Worm (Caenorhabditis elegans) whole organism, late embryonic: ENCODE data around the gene Y49E10.16.

Source experiments
- C08G9.2 ChIP-seq: sonication (generic microtip); optimal IDR thresholded peaks from 2 replicates; lab custom pipeline; 2016; ENCODE audit warnings: mild to moderate bottlenecking, missing genetic modification characterization, moderate library complexity, missing compliant biosample characterization
- K02D7.2 ChIP-seq: sonication (generic microtip); optimal IDR thresholded peaks from 2 replicates; lab custom pipeline; 2017; ENCODE audit warnings: mild to moderate bottlenecking, missing genetic modification characterization, missing compliant biosample characterization
- ahr-1 ChIP-seq: sonication (generic microtip); optimal IDR thresholded peaks from 2 replicates; lab custom pipeline; 2016; ENCODE audit warnings: missing genetic modification characterization, missing compliant biosample characterization
- ama-1 ChIP-seq: fragments of 150-350 bp; optimal IDR thresholded peaks from 2 replicates; lab custom pipeline; 2014
- ceh-14 ChIP-seq: sonication (generic microtip); optimal IDR thresholded peaks from 2 replicates; lab custom pipeline; 2016; ENCODE audit warnings: missing genotype, missing genetic modification characterization, missing compliant biosample characterization
- ceh-18 ChIP-seq: sonication (generic microtip); optimal IDR thresholded peaks from 2 replicates; lab custom pipeline; 2016; ENCODE audit warnings: missing genetic modification characterization, missing compliant biosample characterization
- ceh-19 ChIP-seq: fragments of 200-800 bp; sonication (Bioruptor generic); optimal IDR thresholded peaks from 2 replicates; lab custom pipeline; 2018; ENCODE audit warnings: mild to moderate bottlenecking, missing genetic modification characterization, missing compliant biosample characterization
- ceh-2 ChIP-seq: sonication (generic microtip); optimal IDR thresholded peaks from 2 replicates; lab custom pipeline; 2016; ENCODE audit warnings: missing genotype, missing genetic modification characterization, missing compliant biosample characterization
- ceh-24 ChIP-seq: sonication (generic microtip); optimal IDR thresholded peaks from 2 replicates; lab custom pipeline; 2016; ENCODE audit warnings: mild to moderate bottlenecking, missing genetic modification characterization, missing compliant biosample characterization
- ceh-30 ChIP-seq: fragments of 150-350 bp; optimal IDR thresholded peaks from 2 replicates; lab custom pipeline; 2014; ENCODE audit warnings: missing biosample characterization, missing genetic modification characterization
- ceh-31 ChIP-seq: sonication (generic microtip); optimal IDR thresholded peaks from 2 replicates; lab custom pipeline; 2016; ENCODE audit warnings: missing genetic modification characterization, missing compliant biosample characterization
- ceh-48 ChIP-seq: sonication (generic microtip); optimal IDR thresholded peaks from 2 replicates; lab custom pipeline; 2016; ENCODE audit warnings: missing genetic modification characterization, inconsistent platforms, missing compliant biosample characterization
- ceh-6 ChIP-seq: fragments of 200-800 bp; sonication (Bioruptor generic); optimal IDR thresholded peaks from 2 replicates; lab custom pipeline; 2018; ENCODE audit warnings: mild to moderate bottlenecking, missing genetic modification characterization, missing compliant biosample characterization
- ceh-9 ChIP-seq: sonication (generic microtip); optimal IDR thresholded peaks from 2 replicates; lab custom pipeline; 2016; ENCODE audit warnings: mild to moderate bottlenecking, missing genetic modification characterization, inconsistent platforms, missing compliant biosample characterization
- che-1 ChIP-seq: sonication (generic microtip); optimal IDR thresholded peaks from 2 replicates; lab custom pipeline; 2016; ENCODE audit warnings: mild to moderate bottlenecking, missing genetic modification characterization, missing compliant biosample characterization
- dve-1 ChIP-seq: sonication (generic microtip); optimal IDR thresholded peaks from 2 replicates; lab custom pipeline; 2017; ENCODE audit warnings: antibody characterized with exemption, mild to moderate bottlenecking, missing genetic modification characterization, missing compliant biosample characterization
- elt-4 ChIP-seq: sonication (generic microtip); optimal IDR thresholded peaks from 2 replicates; lab custom pipeline; 2016; ENCODE audit warnings: missing genetic modification characterization, missing compliant biosample characterization
- ets-4 ChIP-seq: sonication (generic microtip); optimal IDR thresholded peaks from 2 replicates; lab custom pipeline; 2016; ENCODE audit warnings: missing genetic modification characterization, missing compliant biosample characterization
- gmeb-2 ChIP-seq: sonication (generic microtip); optimal IDR thresholded peaks from 2 replicates; lab custom pipeline; 2016; ENCODE audit warnings: missing genetic modification characterization, inconsistent platforms, missing compliant biosample characterization
- hlh-13 ChIP-seq: fragments of 200-800 bp; sonication (Bioruptor generic); optimal IDR thresholded peaks from 2 replicates; lab custom pipeline; 2018; ENCODE audit warnings: mild to moderate bottlenecking, missing genetic modification characterization, missing compliant biosample characterization
- hlh-15 ChIP-seq: sonication (generic microtip); optimal IDR thresholded peaks from 2 replicates; lab custom pipeline; 2016; ENCODE audit warnings: missing genetic modification characterization, missing compliant biosample characterization
- hlh-30 ChIP-seq: sonication (generic microtip); optimal IDR thresholded peaks from 2 replicates; lab custom pipeline; 2017; ENCODE audit warnings: antibody characterized with exemption, missing genetic modification characterization, missing compliant biosample characterization; ENCODE audit not compliant: insufficient read depth
- hlh-8 ChIP-seq: sonication (generic microtip); optimal IDR thresholded peaks from 2 replicates; lab custom pipeline; 2016; ENCODE audit warnings: missing genotype, missing genetic modification characterization, missing compliant biosample characterization
- nfya-1 ChIP-seq: sonication (generic microtip); optimal IDR thresholded peaks from 2 replicates; lab custom pipeline; 2017; ENCODE audit warnings: missing genetic modification characterization, mild to moderate bottlenecking, missing compliant biosample characterization, antibody characterized with exemption, moderate library complexity
- nhr-11 ChIP-seq: fragments of 150-350 bp; optimal IDR thresholded peaks from 2 replicates; lab custom pipeline; 2014; ENCODE audit warnings: missing biosample characterization, missing genetic modification characterization
- pag-3 ChIP-seq: sonication (generic microtip); optimal IDR thresholded peaks from 2 replicates; lab custom pipeline; 2016; ENCODE audit warnings: missing compliant biosample characterization, missing genetic modification characterization, borderline replicate concordance
- pax-1 ChIP-seq: fragments of 150-350 bp; optimal IDR thresholded peaks from 2 replicates; lab custom pipeline; 2014; ENCODE audit warnings: missing biosample characterization, missing genetic modification characterization
- pha-2 ChIP-seq: sonication (generic microtip); optimal IDR thresholded peaks from 2 replicates; lab custom pipeline; 2017; ENCODE audit warnings: mild to moderate bottlenecking, missing genetic modification characterization, missing compliant biosample characterization
- pha-4 ChIP-seq: fragments of 150-350 bp; optimal IDR thresholded peaks from 2 replicates; lab custom pipeline; 2018; ENCODE audit warnings: missing biosample characterization, missing genetic modification reagents, missing genetic modification characterization
- pqm-1 ChIP-seq: sonication (generic microtip); optimal IDR thresholded peaks from 2 replicates; lab custom pipeline; 2016; ENCODE audit warnings: missing genetic modification characterization, missing compliant biosample characterization
- pros-1 ChIP-seq: fragments of 150-350 bp; optimal IDR thresholded peaks from 2 replicates; lab custom pipeline; 2014; ENCODE audit warnings: missing biosample characterization, missing genetic modification reagents, missing genetic modification characterization
- sdc-2 ChIP-seq: sonication (generic microtip); optimal IDR thresholded peaks from 2 replicates; lab custom pipeline; 2016; ENCODE audit warnings: missing genotype, missing genetic modification characterization, missing compliant biosample characterization
- sox-2 ChIP-seq: fragments of 200-800 bp; sonication (Bioruptor generic); IDR thresholded peaks from 2 replicates; pipeline ENCODE4 v1.3.6; 2022; ENCODE audit warnings: missing genetic modification reagents, missing genetic modification characterization, missing compliant biosample characterization
- syd-9 ChIP-seq: sonication (generic microtip); optimal IDR thresholded peaks from 2 replicates; lab custom pipeline; 2016; ENCODE audit warnings: mild to moderate bottlenecking, missing genetic modification characterization, moderate library complexity, missing compliant biosample characterization
- tbx-2 ChIP-seq: sonication (generic microtip); optimal IDR thresholded peaks from 2 replicates; lab custom pipeline; 2016; ENCODE audit warnings: missing genetic modification characterization, missing compliant biosample characterization
- tbx-7 ChIP-seq: sonication (generic microtip); optimal IDR thresholded peaks from 2 replicates; lab custom pipeline; 2016; ENCODE audit warnings: missing genotype, missing genetic modification characterization, missing compliant biosample characterization
- ttx-3 ChIP-seq: sonication (generic microtip); optimal IDR thresholded peaks from 2 replicates; lab custom pipeline; 2016; ENCODE audit warnings: missing genetic modification reagents, missing genetic modification characterization, missing compliant biosample characterization
- unc-42 ChIP-seq: sonication (generic microtip); optimal IDR thresholded peaks from 2 replicates; lab custom pipeline; 2016; ENCODE audit warnings: missing genotype, missing genetic modification characterization, missing compliant biosample characterization
- zip-5 ChIP-seq: sonication (generic microtip); optimal IDR thresholded peaks from 2 replicates; lab custom pipeline; 2016; ENCODE audit warnings: missing genetic modification characterization, missing compliant biosample characterization
- ztf-16 ChIP-seq: sonication (generic microtip); optimal IDR thresholded peaks from 2 replicates; lab custom pipeline; 2017; ENCODE audit warnings: missing genetic modification characterization, missing compliant biosample characterization

The Y49E10.16 gene

DNA sequence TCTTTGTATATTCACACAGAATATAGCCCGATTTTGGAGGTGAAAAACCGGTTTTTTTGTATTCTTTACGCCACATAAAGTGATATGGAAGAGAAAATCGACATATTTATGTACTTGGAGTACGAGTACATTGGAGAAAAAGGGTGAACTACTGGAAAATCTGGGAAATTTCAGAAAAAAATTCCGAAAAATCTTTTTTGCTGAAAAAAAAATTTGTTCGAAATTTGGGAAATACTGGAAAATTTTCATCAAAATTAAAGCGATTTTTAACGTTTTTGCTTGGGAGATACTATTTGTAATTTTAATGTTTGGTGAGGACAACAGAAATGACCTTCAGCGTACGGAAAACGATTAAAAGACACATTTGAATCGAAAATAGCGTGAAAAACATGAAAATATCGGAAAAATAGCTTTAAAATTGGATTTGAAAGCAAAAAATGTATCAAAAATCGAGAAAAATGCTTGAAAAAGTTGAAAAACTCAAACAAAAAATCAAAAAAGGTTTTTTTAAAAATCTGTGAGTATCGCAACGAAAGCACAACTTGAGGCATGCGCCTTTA lies 4.4 kb upstream of the Y49E10.16 start (continued):
- no peak for TF ChIP-seq nhr-11 (tag; lab: Kevin White, UChicago)
- TF ChIP-seq elt-4 (tag; lab: Kevin White, UChicago): no peak
- no peak for TF ChIP-seq ceh-24 (tag; lab: Kevin White, UChicago)
- no peak for TF ChIP-seq ceh-9 (tag; lab: Kevin White, UChicago)

DNA sequence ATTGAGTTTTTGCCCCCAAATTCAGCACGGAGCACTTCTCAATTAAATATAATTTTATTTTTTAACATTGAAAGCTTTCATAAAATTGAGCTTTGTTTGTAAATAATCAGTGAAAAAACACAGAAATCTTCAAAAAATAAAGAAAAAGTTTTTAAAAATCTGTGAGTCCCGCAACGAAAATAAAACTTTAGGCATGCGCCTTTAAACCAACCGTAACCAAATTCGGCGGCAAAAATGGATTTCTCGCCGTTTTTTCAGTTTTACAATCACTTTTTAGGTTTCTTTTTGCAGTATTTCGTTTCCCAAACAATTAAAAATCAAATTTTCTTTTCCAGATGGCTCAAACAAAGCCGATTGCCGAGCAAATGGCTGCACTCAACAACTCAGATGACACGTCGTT lies 3.8 kb upstream of the Y49E10.16 start, which contains the start of gene pie-1:
Gene pie-1, plus strand, starts transcription at position 336 of the 400 bp plus-strand sequence.
- no peak for TF ChIP-seq sox-2 (GFP tag; lab: Robert Waterston, UW)
- no peak for TF ChIP-seq che-1 (tag; lab: Kevin White, UChicago)
- TF ChIP-seq syd-9 (tag; lab: Kevin White, UChicago): no peak
- TF ChIP-seq pqm-1 (tag; lab: Kevin White, UChicago): no peak
- TF ChIP-seq sdc-2 (tag; lab: Kevin White, UChicago): no peak
- no peak for TF ChIP-seq ahr-1
- TF ChIP-seq C08G9.2 (tag; lab: Kevin White, UChicago): no peak
- TF ChIP-seq pha-2 (tag; lab: Kevin White, UChicago): no peak
- TF ChIP-seq hlh-30 (tag; lab: Kevin White, UChicago): no peak
- no peak for TF ChIP-seq tbx-7 (tag; lab: Kevin White, UChicago)

DNA sequence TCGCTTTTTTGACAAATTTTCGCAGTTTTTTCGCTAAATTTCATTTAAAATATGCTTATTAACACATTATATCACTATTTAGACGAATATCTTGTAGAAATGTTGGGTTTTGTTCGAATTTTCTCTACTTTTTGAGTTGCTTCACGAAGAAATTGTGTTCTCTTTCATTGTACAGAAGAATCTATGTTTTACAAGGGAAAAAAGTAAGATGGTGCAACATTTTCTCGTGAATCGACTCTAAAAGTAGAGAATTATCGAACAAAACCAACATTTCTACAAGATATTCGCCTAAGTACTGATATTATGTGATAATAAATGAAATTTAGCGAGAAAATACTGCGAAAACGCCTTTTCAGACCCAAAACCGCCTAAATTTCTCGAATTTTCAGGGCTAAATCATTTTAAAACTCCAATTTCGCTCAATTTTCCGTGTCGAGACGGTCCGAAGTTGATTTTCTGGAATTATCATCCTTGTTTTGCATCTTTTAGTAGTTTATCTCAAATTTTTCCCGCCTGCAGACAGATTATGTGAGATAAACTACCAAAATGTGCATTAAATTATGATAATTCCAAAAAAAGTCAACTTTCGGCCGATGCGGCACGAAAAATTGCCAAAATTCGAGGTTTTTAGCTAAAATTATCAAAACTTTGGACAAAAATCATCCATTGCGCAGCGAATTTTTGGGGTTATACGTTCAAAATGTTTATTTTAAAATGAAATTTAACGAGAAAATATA lies 2.6 kb upstream of the Y49E10.16 start:
- TF ChIP-seq ceh-14 (tag; lab: Kevin White, UChicago) (no peak), ceh-6 (GFP tag; lab: Kevin White, UChicago) (no peak), pros-1 (tag; lab: Kevin White, UChicago) (no peak)
- TF ChIP-seq, all 69 proteins: peak for 0

DNA sequence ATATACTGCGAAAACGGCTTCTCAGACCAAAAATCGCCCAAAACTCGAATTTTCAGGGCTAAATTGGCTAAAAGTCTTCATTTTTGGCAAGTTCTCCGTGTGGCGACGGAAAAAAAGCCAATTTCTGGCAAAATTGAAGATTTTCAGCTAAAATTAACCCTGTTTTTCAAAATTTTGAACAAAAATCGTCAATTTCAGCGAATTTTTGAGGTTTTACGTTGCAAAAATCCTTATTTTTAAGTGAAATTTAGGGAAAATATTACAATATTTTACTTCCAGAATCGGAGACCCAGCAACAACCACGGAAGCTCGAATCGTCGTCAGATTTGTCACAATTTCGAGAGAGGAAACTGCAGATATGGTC lies 2.1 kb upstream of the Y49E10.16 start:
- TF ChIP-seq hlh-15 (tag; lab: Kevin White, UChicago): no peak
- no peak for TF ChIP-seq hlh-8 (tag; lab: Kevin White, UChicago)
- TF ChIP-seq zip-5 (tag; lab: Kevin White, UChicago): no peak
- no peak for TF ChIP-seq ttx-3 (tag; lab: Kevin White, UChicago)

DNA sequence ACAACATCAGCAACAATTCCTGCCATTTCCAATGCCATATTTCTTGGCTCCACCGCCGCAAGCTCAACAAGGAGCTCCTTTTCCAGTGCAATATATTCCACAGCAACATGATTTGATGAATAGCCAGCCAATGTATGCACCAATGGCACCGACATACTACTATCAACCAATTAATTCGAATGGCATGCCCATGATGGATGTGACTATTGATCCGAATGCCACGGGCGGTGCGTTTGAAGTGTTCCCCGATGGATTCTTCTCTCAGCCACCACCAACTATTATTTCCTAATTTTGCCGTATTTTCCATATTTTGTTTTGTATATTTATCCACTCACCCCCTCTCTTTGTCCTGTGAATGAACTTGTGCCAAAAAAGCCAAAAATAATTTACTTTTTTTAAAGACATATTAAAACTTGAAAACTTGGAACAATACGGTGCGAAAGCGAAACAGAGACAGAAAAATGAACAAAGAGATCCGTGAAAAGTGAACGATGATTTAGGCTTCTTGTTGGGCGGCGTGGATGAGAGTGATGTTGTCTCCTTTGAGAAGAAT lies 1.4 kb upstream of the Y49E10.16 start:
- TF ChIP-seq ceh-19 (GFP tag; lab: Kevin White, UChicago): no peak
- TF ChIP-seq pha-4 (tag; lab: Kevin White, UChicago): no peak
- no peak for TF ChIP-seq pqm-1 (tag; lab: Kevin White, UChicago)
- TF ChIP-seq pag-3 (tag; lab: Kevin White, UChicago): no peak
- no peak for TF ChIP-seq gmeb-2 (tag; lab: Kevin White, UChicago)
- TF ChIP-seq ceh-30 (tag; lab: Kevin White, UChicago): no peak
- no peak for TF ChIP-seq hlh-30 (tag; lab: Kevin White, UChicago)
- no peak for TF ChIP-seq ceh-48
- no peak for TF ChIP-seq K02D7.2

DNA sequence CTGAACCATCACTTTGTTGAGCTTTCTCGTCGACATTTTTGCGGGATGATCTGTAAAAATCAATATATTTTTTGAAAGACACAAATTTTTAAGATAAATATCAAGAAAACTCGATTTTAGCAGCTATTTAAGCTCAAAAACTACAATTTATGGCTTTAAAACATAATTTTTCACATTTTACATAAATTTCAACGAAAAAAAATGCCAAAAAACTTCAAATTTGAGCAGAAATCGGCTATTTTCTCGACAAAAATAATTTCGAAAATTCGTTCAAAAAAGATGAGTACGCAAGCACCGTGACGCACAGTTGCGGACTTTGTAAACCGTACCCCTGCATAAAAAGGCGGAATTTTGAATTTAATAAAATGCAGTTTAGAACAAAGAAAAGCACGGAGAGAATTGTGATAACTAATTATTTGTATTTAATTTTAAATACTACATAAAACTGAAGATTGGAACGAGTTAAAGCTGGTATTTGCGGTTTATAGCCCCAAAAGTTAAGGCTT lies 677 bp upstream of the Y49E10.16 start, which contains the start of gene snr-6:
Gene snr-6, minus strand, starts transcription at position 51 of the 506 bp plus-strand sequence.
- peak; percentile 7 for TF ChIP-seq ceh-2 (tag; lab: Kevin White, UChicago)
- no peak for TF ChIP-seq dve-1 (tag; lab: Kevin White, UChicago)
- peak; percentile 55 for TF ChIP-seq pax-1 (tag; lab: Kevin White, UChicago)
- TF ChIP-seq pha-4 (tag; lab: Kevin White, UChicago): no peak
- TF ChIP-seq unc-42 (tag; lab: Kevin White, UChicago): peak; percentile 63
- peak; percentile 2 for TF ChIP-seq ets-4
- TF ChIP-seq ztf-16 (tag; lab: Kevin White, UChicago): no peak
- TF ChIP-seq pqm-1 (tag; lab: Kevin White, UChicago): peak; percentile 16
- TF ChIP-seq ceh-18 (tag; lab: Kevin White, UChicago): no peak
- no peak for TF ChIP-seq hlh-13 (GFP tag; lab: Kevin White, UChicago)
- TF ChIP-seq ceh-14 (tag; lab: Kevin White, UChicago): peak; percentile 18
- no peak for TF ChIP-seq K02D7.2
- TF ChIP-seq tbx-2 (tag; lab: Kevin White, UChicago): peak; percentile 41
- no peak for TF ChIP-seq pha-2 (tag; lab: Kevin White, UChicago)
- TF ChIP-seq nfya-1 (tag; lab: Kevin White, UChicago): peak; percentile 84
- no peak for TF ChIP-seq hlh-15 (tag; lab: Kevin White, UChicago)
- TF ChIP-seq nhr-11 (tag; lab: Kevin White, UChicago): no peak
- peak; percentile 24 for TF ChIP-seq ceh-31 (tag; lab: Kevin White, UChicago)
- no peak for TF ChIP-seq ceh-24 (tag; lab: Kevin White, UChicago)
- TF ChIP-seq ama-1: no peak
